Worm (Caenorhabditis elegans): ENCODE results near the gene nlp-29.

The nlp-29 gene

DNA sequence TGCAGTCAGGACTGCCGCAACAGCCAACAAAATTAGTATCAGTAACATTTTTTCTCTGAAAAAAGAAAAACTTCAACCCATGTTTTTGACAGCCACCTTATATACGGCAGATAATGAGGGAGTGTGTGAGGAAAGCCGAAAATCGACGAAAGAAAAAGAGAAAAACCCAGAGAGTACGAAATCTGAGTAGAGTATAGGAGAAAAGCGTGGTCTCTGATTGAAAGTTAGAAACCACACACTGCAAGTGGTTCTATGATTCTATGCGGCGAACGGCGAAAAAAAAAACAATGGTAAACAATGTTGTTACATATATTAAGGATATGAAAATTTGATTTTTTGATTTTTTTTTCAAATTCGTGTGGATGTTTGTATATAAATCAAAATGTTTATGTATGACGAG, 16.5 kb upstream of the nlp-29 start, which contains the start of gene cyp-34A8:
Gene cyp-34A8 (minus strand): TSS at position 62 of the 400 bp plus-strand sequence.
- no peak for TF ChIP-seq sptf-1 (tag; optimal IDR thresholded peaks at IDR 0.05)
- TF ChIP-seq nhr-237 (tag; optimal IDR thresholded peaks at IDR 0.05): no peak
- TF ChIP-seq lsy-2 (tag; optimal IDR thresholded peaks at IDR 0.05): no peak
- TF ChIP-seq nhr-76 (tag; optimal IDR thresholded peaks at IDR 0.05): no peak
- no peak for TF ChIP-seq tbx-8 (GFP tag; optimal IDR thresholded peaks at IDR 0.05)
- no peak for TF ChIP-seq ham-2 (GFP tag; optimal IDR thresholded peaks at IDR 0.05)
- TF ChIP-seq ces-1 (GFP tag; optimal IDR thresholded peaks at IDR 0.05): no peak
- TF ChIP-seq sem-2 (GFP tag; optimal IDR thresholded peaks at IDR 0.05): no peak

DNA sequence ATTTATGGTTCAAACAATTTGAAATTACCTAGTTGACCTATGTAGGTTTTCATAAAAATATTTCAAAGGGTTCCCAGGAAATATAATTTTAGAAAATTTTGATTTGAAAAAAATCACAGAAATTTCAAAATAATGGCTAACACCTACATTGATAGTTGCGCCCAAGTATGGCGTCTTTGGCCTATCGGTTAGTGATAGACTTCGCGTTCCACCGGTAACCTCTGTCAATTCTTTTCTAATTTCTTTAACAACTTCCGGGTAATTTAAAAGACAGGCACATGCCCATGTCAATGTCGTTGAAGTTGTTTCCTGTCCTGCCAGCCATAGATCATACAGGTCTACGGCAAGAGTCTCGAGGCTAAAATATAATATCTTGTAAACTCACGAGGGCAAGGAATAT, 15.3 kb upstream of the nlp-29 start:
- TF ChIP-seq mep-1 (tag; optimal IDR thresholded peaks at IDR 0.05) (no peak), ceh-39 (tag; optimal IDR thresholded peaks at IDR 0.05) (no peak), flh-1 (GFP tag; optimal IDR thresholded peaks at IDR 0.05) (no peak)

DNA sequence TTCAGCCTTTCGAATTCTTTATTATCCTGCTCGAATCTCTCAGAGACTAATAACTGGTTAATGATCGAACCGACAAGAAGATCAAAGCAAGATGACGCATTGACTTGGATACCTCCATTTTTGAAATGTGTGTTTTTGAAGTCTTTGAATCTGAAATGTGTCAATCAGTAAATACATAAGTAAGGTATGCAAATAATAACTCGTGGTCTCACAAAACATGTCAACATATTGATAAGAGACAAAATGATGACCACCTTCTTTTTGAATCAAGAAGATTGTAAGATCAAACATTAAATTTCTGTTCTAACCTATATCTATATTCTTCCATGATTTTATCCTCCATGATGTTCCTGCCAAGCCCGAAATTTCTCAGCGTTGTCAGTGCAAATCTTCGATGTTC, 14.6 kb upstream of the nlp-29 start:
- TF ChIP-seq nhr-2 (tag; optimal IDR thresholded peaks at IDR 0.05) (no peak), zip-8 (tag; optimal IDR thresholded peaks at IDR 0.05) (no peak), tbx-8 (GFP tag; optimal IDR thresholded peaks at IDR 0.05) (no peak), unc-120 (tag; optimal IDR thresholded peaks at IDR 0.05; ENCODE audit: poor library complexity, severe bottlenecking) (no peak), blmp-1 (tag; optimal IDR thresholded peaks at IDR 0.05) (no peak), unc-39 (tag; optimal IDR thresholded peaks at IDR 0.05) (no peak), elt-1 (tag; optimal IDR thresholded peaks at IDR 0.05; ENCODE audit: borderline replicate concordance, insufficient read depth) (no peak), elt-3 (tag; optimal IDR thresholded peaks at IDR 0.05) (no peak), flh-1 (GFP tag; optimal IDR thresholded peaks at IDR 0.05) (no peak), lin-13 (tag; optimal IDR thresholded peaks at IDR 0.05) (no peak), ceh-39 (tag; optimal IDR thresholded peaks at IDR 0.05) (no peak), M03D4.4 (tag; optimal IDR thresholded peaks at IDR 0.05) (no peak), mep-1 (tag; optimal IDR thresholded peaks at IDR 0.05) (no peak), ceh-43 (GFP tag; optimal IDR thresholded peaks at IDR 0.05) (no peak)

DNA sequence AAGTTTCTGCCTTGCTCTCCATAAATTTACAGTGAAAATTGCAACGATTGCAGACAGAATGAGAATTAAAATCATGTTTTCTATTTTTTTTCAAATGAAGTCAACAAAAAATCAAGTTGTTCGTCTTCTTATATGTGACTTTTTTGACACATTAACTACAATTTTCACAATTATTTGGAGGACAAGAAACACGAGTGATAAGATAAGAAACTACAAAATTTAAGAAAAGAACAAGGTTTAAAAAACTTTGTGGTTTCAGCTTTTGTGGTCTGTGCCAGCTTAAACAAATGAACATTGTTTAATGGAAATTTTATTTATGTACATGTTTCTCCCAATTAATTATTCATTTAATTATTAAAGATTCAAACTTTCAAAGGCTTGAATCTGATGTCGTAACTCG, 13.8 kb upstream of the nlp-29 start, which contains the start of gene cyp-34A9:
Gene cyp-34A9 (minus strand): TSS at position 131 of the 400 bp plus-strand sequence.
- no peak for TF ChIP-seq mep-1 (tag; optimal IDR thresholded peaks at IDR 0.05)
- TF ChIP-seq nhr-76 (tag; optimal IDR thresholded peaks at IDR 0.05): no peak

DNA sequence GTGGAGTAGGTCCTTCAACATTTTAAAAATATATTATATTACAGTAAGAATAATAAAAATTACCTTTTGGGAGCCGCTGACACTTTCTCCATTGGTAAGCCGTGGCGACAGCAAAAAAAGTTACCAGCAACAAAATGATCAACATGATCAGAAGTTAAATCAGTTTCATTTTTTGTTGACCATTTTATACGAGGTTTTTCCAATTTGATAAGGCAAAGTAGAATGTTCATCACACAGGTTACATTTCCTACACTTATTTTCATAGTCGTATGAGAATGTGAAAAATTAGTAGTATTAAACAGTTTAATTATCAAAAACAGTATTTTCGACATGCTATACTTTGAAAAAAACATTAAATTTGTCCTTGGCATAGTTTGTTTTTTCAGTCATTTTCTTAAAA, 11.4 kb upstream of the nlp-29 start, which contains the start of gene cyp-34A10:
Gene cyp-34A10 (minus strand): TSS at position 146 of the 400 bp plus-strand sequence.
- TF ChIP-seq ces-1 (GFP tag; optimal IDR thresholded peaks at IDR 0.05) (no peak), ham-2 (GFP tag; optimal IDR thresholded peaks at IDR 0.05) (no peak), mab-5 (tag; optimal IDR thresholded peaks at IDR 0.05) (no peak), ztf-11 (tag; optimal IDR thresholded peaks at IDR 0.05) (no peak), mep-1 (tag; optimal IDR thresholded peaks at IDR 0.05) (no peak), M03D4.4 (tag; optimal IDR thresholded peaks at IDR 0.05) (no peak)

DNA sequence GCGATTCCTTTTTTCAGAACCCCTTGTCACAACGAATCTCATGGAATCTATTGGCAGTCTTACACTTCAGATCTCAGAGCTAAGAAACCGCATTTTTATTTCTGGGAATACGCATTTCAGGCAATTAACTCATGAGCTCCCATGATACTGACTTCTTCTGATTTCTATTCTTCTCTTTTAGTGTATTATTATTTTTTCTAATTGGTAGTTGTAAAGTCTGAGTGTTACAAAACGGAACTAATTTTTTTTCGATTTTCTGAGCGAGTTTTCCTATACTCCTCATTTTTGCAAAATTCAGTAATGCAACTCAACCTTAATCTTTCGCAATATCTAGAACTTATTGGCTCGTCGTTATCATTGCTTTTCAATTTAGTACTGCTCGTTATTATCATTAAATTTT, 9.9 kb upstream of the nlp-29 start, which contains the start of gene str-82:
Gene str-82 (plus strand): TSS at position 301 of the 400 bp plus-strand sequence.
- TF ChIP-seq snpc-4 (tag; optimal IDR thresholded peaks at IDR 0.05) (no peak), hlh-1 (tag; optimal IDR thresholded peaks at IDR 0.05) (no peak), nhr-76 (tag; optimal IDR thresholded peaks at IDR 0.05) (no peak), pha-4 (tag; optimal IDR thresholded peaks at IDR 0.05) (no peak), tbx-8 (GFP tag; optimal IDR thresholded peaks at IDR 0.05) (no peak), ztf-11 (tag; optimal IDR thresholded peaks at IDR 0.05) (no peak), nhr-237 (tag; optimal IDR thresholded peaks at IDR 0.05) (no peak), ceh-39 (tag; optimal IDR thresholded peaks at IDR 0.05) (no peak), unc-62 (GFP tag; optimal IDR thresholded peaks at IDR 0.05) (no peak), ceh-83 (GFP tag; optimal IDR thresholded peaks at IDR 0.05) (no peak), nhr-12 (tag; optimal IDR thresholded peaks at IDR 0.05) (no peak), zip-8 (tag; optimal IDR thresholded peaks at IDR 0.05) (no peak), cnd-1 (tag; optimal IDR thresholded peaks at IDR 0.05) (no peak), mab-5 (tag; optimal IDR thresholded peaks at IDR 0.05) (no peak), unc-39 (tag; optimal IDR thresholded peaks at IDR 0.05) (no peak), ham-2 (GFP tag; optimal IDR thresholded peaks at IDR 0.05) (no peak), mep-1 (tag; optimal IDR thresholded peaks at IDR 0.05) (no peak), sem-2 (GFP tag; optimal IDR thresholded peaks at IDR 0.05) (no peak)

All from whole organism, mixed stage, embryonic.